Worm (Caenorhabditis elegans): ENCODE measurements around the gene pmpl-1.
A peak's percentile ranks its signal among the peaks of the same experiment; 100 is the strongest.

ce11 chrX:3832059-3832641 lies 44.3 kb downstream of the pmpl-1 start:
- TF ChIP-seq dox-1 (GFP tag; IDR thresholded peaks at IDR 0.05) = peak; percentile 55; the same call in 1 of the 2 replicates
- TF ChIP-seq ama-1 (optimal IDR thresholded peaks at IDR 0.05) = no peak
- no peak for TF ChIP-seq ama-1 (GFP tag; optimal IDR thresholded peaks at IDR 0.05)
- no peak for TF ChIP-seq ztf-3 (GFP tag; optimal IDR thresholded peaks at IDR 0.05)
- TF ChIP-seq zim-3 (tag; optimal IDR thresholded peaks at IDR 0.05) = no peak
- TF ChIP-seq atf-7 (tag; optimal IDR thresholded peaks at IDR 0.05) = no peak
- TF ChIP-seq rpc-1 (optimal IDR thresholded peaks at IDR 0.05) = no peak
- no peak for TF ChIP-seq rpc-1 (tag; optimal IDR thresholded peaks at IDR 0.05)

All from whole organism, young adult.